Worm (Caenorhabditis elegans): ENCODE data around the gene sre-26.

DNA sequence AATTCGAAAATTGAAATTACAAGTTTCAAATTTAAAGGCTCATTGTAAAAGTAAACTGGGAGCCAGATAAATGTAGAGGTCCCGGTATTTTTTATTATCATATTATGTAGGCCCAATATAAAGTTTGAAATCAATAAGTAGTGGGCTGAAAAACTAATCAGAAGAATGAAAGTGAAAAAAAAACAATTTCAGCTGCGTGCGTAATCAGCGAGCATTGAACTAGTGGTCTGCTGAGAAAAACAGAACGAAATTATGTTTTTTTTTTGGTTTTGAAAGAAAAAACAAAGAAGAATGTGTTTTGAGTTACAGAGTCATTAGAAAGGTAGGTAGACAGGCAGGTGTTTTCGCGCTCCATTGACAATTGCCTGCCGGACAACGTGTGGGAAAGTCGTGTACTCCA lies 11.7 kb downstream of the sre-26 start, which contains the start of gene sre-31:
- TF ChIP-seq ztf-23 (GFP tag; IDR thresholded peaks at IDR 0.05) (no peak), ztf-29 (GFP tag; IDR thresholded peaks at IDR 0.05) (no peak), cog-1 (tag; optimal IDR thresholded peaks at IDR 0.05) (no peak), flt-1 (GFP tag; IDR thresholded peaks at IDR 0.05) (no peak), med-1 (GFP tag; optimal IDR thresholded peaks at IDR 0.05; ENCODE audit: insufficient read depth) (no peak)
